Worm (Caenorhabditis elegans): ENCODE data around the gene str-246.
A peak's percentile ranks its signal among the peaks of the same experiment; 100 is the strongest.

str-246 gene

DNA sequence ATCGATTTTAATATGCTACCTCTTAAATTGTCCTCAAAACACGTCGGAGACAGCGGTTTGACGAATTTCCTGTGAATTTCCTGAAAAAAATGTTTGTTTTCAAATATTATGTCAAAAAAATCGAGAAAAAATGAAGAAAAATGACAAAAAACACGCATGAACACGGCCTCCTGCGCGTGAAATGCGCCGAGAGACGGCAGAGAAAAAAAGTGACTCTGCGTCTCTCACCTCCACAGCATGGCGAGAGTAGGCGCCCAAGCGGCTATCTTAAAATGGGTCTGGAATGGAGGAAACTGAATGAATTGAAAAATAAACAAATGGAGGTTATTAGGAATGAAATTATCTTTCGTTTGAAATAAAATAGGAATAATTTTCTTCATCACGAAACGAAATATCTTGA lies 33.3 kb downstream of the str-246 start (continued):
- TF ChIP-seq unc-62 (GFP tag; optimal IDR thresholded peaks at IDR 0.05) (no peak), snu-23 (GFP tag; optimal IDR thresholded peaks at IDR 0.05) (peak; percentile 86), lin-39 (tag; optimal IDR thresholded peaks at IDR 0.05) (peak; percentile 57), ceh-90 (tag; optimal IDR thresholded peaks at IDR 0.05) (peak; percentile 74), nhr-84 (tag; optimal IDR thresholded peaks at IDR 0.05) (no peak), nhr-77 (tag; optimal IDR thresholded peaks at IDR 0.05) (peak; percentile 44), aly-2 (tag; optimal IDR thresholded peaks at IDR 0.05) (no peak), elt-3 (tag; optimal IDR thresholded peaks at IDR 0.05) (peak in 1 of 6 experiments; percentile 45), unc-30 (tag; optimal IDR thresholded peaks at IDR 0.05) (no peak), nhr-90 (tag; optimal IDR thresholded peaks at IDR 0.05; ENCODE audit: poor library complexity) (peak; percentile 78), mep-1 (tag; optimal IDR thresholded peaks at IDR 0.05) (peak; percentile 72), ceh-8 (GFP tag; optimal IDR thresholded peaks at IDR 0.05) (peak; percentile 62), dpl-1 (GFP tag; optimal IDR thresholded peaks at IDR 0.05) (peak; percentile 64 to 81 (median 75)), skn-1 (tag; optimal IDR thresholded peaks at IDR 0.05) (peak; percentile 55), fkh-8 (tag; optimal IDR thresholded peaks at IDR 0.05) (peak; percentile 72), dsc-1 (tag; optimal IDR thresholded peaks at IDR 0.05) (peak; percentile 82), tlp-1 (tag; optimal IDR thresholded peaks at IDR 0.05) (no peak), fkh-10 (GFP tag; optimal IDR thresholded peaks at IDR 0.05) (peak; percentile 49), egl-13 (tag; optimal IDR thresholded peaks at IDR 0.05) (peak; percentile 69), nhr-19 (GFP tag; conservative IDR thresholded peaks at IDR 0.05) (peak; percentile 80; the same call in 1 of the 2 replicates), lin-14 (GFP tag; optimal IDR thresholded peaks at IDR 0.05) (no peak), isw-1 (GFP tag; IDR thresholded peaks at IDR 0.05) (peak; percentile 71), sup-37 (GFP tag; optimal IDR thresholded peaks at IDR 0.05) (peak; percentile 34), lin-15B (tag; optimal IDR thresholded peaks at IDR 0.05) (peak; percentile 57), nhr-76 (tag; optimal IDR thresholded peaks at IDR 0.05) (no peak), mef-2 (tag; optimal IDR thresholded peaks at IDR 0.05) (no peak), swsn-7 (tag; optimal IDR thresholded peaks at IDR 0.05) (peak; percentile 77), fos-1 (tag; optimal IDR thresholded peaks at IDR 0.05) (no peak), grh-1 (GFP tag; IDR thresholded peaks at IDR 0.05) (peak; percentile 80), C04F5.9 (tag; optimal IDR thresholded peaks at IDR 0.05) (peak; percentile 69), hpl-2 (GFP tag; optimal IDR thresholded peaks at IDR 0.05) (no peak), nhr-20 (tag; optimal IDR thresholded peaks at IDR 0.05) (peak; percentile 69), nhr-237 (tag; optimal IDR thresholded peaks at IDR 0.05) (no peak), efl-3 (GFP tag; optimal IDR thresholded peaks at IDR 0.05) (peak; percentile 65), vab-15 (tag; optimal IDR thresholded peaks at IDR 0.05) (peak; percentile 82), ama-1 (optimal IDR thresholded peaks at IDR 0.05) (no peak), pax-3 (tag; optimal IDR thresholded peaks at IDR 0.05) (peak; percentile 72), nhr-71 (tag; optimal IDR thresholded peaks at IDR 0.05) (peak; percentile 88), zip-4 (GFP tag; optimal IDR thresholded peaks at IDR 0.05) (peak; percentile 46), nhr-12 (tag; optimal IDR thresholded peaks at IDR 0.05) (no peak)

DNA sequence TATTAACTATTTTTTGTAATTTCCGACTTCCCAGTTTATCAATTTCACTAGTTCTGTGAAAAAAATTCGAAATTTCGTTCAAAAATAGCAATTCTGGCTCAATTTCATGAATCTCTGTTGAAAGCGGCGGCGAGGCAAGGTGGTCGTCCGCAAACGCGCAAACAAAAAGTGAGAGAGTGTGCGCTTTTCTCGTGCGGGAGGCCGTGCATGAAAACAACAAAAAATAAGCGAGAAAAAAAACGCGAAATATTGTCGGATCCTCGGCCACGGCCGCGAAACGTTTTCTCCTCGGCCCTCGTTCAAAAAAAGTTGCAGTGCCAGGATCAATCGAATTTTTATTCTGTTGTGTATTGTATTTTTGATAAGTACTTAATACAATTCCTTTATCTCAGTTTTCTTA lies 35.2 kb downstream of the str-246 start:
- TF ChIP-seq snu-23 (GFP tag; optimal IDR thresholded peaks at IDR 0.05): peak; percentile 61
- TF ChIP-seq vab-15 (tag; optimal IDR thresholded peaks at IDR 0.05): no peak
- peak; percentile 32 to 74 for TF ChIP-seq efl-1 (optimal IDR thresholded peaks at IDR 0.05)
- peak; percentile 66 to 95 for TF ChIP-seq efl-1 (GFP tag; optimal IDR thresholded peaks at IDR 0.05 in 1 of 2)
- TF ChIP-seq lin-35 (GFP tag; optimal IDR thresholded peaks at IDR 0.05): peak; percentile 32 to 59
- no peak for TF ChIP-seq ztf-4 (tag; optimal IDR thresholded peaks at IDR 0.05)
- peak; percentile 52 for TF ChIP-seq pax-3 (tag; optimal IDR thresholded peaks at IDR 0.05)
- TF ChIP-seq unc-86 (tag; optimal IDR thresholded peaks at IDR 0.05): peak; percentile 46
- peak; percentile 50 for TF ChIP-seq C04F5.9 (tag; optimal IDR thresholded peaks at IDR 0.05)
- peak; percentile 59 for TF ChIP-seq isw-1 (GFP tag; IDR thresholded peaks at IDR 0.05)
- no peak for TF ChIP-seq elt-3 (tag; optimal IDR thresholded peaks at IDR 0.05)
- TF ChIP-seq swsn-7 (tag; optimal IDR thresholded peaks at IDR 0.05): peak; percentile 63
- peak; percentile 74 for TF ChIP-seq tbx-2 (tag; optimal IDR thresholded peaks at IDR 0.05)
- peak; percentile 34 to 57 (median 56) for TF ChIP-seq dpl-1 (GFP tag; optimal IDR thresholded peaks at IDR 0.05)
- peak; percentile 57 for TF ChIP-seq sox-4 (tag; optimal IDR thresholded peaks at IDR 0.05)
- TF ChIP-seq fkh-10 (GFP tag; optimal IDR thresholded peaks at IDR 0.05): no peak
- TF ChIP-seq mab-9 (GFP tag; IDR thresholded peaks at IDR 0.05): peak; percentile 64
- no peak for TF ChIP-seq sptf-1 (tag; optimal IDR thresholded peaks at IDR 0.05)
- TF ChIP-seq lin-14 (GFP tag; optimal IDR thresholded peaks at IDR 0.05): peak; percentile 77
- no peak for TF ChIP-seq alr-1 (tag; optimal IDR thresholded peaks at IDR 0.05; ENCODE audit: borderline replicate concordance)
- no peak for TF ChIP-seq skn-1 (tag; optimal IDR thresholded peaks at IDR 0.05)
- peak; percentile 75 for TF ChIP-seq ceh-90 (tag; optimal IDR thresholded peaks at IDR 0.05)
- TF ChIP-seq nhr-85 (tag): peak; percentile 71
- peak; percentile 61 for TF ChIP-seq fkh-8 (tag; optimal IDR thresholded peaks at IDR 0.05)
- peak; percentile 67 for TF ChIP-seq dsc-1 (tag; optimal IDR thresholded peaks at IDR 0.05)
- no peak for TF ChIP-seq snpc-4 (tag; optimal IDR thresholded peaks at IDR 0.05)
- TF ChIP-seq nhr-11 (tag; optimal IDR thresholded peaks at IDR 0.05): no peak

Measured in whole organism, L1 larva.